Fruit fly (Drosophila melanogaster): ENCODE results near the gene CG31300.

The CG31300 gene

DNA sequence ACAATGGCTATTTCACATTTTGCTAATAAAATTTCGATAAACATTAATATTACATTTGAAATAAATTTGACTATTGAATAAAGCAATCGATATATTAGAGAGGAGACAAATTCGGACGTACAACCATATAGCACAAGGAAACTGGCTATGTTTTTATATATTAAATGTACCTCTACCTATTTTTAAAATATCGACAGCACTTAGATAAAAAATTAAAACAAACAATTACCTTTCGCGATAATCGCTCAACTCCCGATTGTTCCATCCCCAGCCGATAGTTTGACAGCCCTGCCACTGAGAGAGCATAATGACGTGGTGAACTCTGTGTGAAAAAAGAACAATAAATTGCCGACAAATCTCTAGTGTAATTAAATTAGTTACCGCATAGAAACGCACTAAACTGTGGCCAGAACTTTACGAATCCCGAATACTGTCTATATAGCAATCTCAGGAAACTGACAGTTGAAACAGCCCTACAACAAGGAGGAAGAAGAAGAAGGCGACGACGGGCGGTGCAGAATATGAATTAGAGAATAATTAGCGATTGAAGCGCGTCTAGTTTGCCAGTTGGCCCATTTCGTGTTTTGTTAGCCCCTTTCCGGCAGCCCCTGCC lies 24.7 kb upstream of the CG31300 start, which contains the start of gene CG11857 (continued):
- TF ChIP-seq NK7.1 (GFP tag; optimal IDR thresholded peaks at IDR 0.05) = peak; percentile 93
- peak; percentile 98 for TF ChIP-seq fd3F (GFP tag; optimal IDR thresholded peaks at IDR 0.05)
- TF ChIP-seq CG10209 (GFP tag; optimal IDR thresholded peaks at IDR 0.05) = peak; percentile 97
- peak; percentile 98 for TF ChIP-seq CG13775 (GFP tag; optimal IDR thresholded peaks at IDR 0.05)
- TF ChIP-seq Optix (GFP tag; IDR thresholded peaks at IDR 0.05) = peak; percentile 99
- peak; percentile 99 for TF ChIP-seq CG1602 (GFP tag; optimal IDR thresholded peaks at IDR 0.05)
- peak; percentile 91 for TF ChIP-seq ftz-f1 (GFP tag; optimal IDR thresholded peaks at IDR 0.05)
- peak; percentile 99 for TF ChIP-seq Opbp (GFP tag; IDR thresholded peaks at IDR 0.05; ENCODE audit: partially characterized antibody)
- peak; percentile 95 for TF ChIP-seq CG3838 (GFP tag; optimal IDR thresholded peaks at IDR 0.05)
- peak; percentile 83 for TF ChIP-seq Neu2 (GFP tag; optimal IDR thresholded peaks at IDR 0.05; ENCODE audit: borderline replicate concordance)
- TF ChIP-seq NC2α (GFP tag; optimal IDR thresholded peaks at IDR 0.05) = peak; percentile 90
- peak; percentile 90 for TF ChIP-seq CG18011 (GFP tag; optimal IDR thresholded peaks at IDR 0.05)
- TF ChIP-seq Sry-δ (GFP tag; optimal IDR thresholded peaks at IDR 0.05) = peak; percentile 99
- TF ChIP-seq D (optimal IDR thresholded peaks at IDR 0.05) = no peak
- peak; percentile 96 for TF ChIP-seq D (GFP tag; optimal IDR thresholded peaks at IDR 0.05)
- peak; percentile 99 for TF ChIP-seq ttk (GFP tag; IDR thresholded peaks at IDR 0.05)
- TF ChIP-seq CG34376 (GFP tag; optimal IDR thresholded peaks at IDR 0.05) = peak; percentile 97
- TF ChIP-seq cwo (GFP tag; optimal IDR thresholded peaks at IDR 0.05) = peak; percentile 90
- TF ChIP-seq CG12744 (GFP tag; optimal IDR thresholded peaks at IDR 0.05) = peak; percentile 95
- peak; percentile 92 for TF ChIP-seq her (GFP tag; optimal IDR thresholded peaks at IDR 0.05)
- TF ChIP-seq gt (GFP tag; IDR thresholded peaks at IDR 0.05) = peak; percentile 98
- no peak for TF ChIP-seq fru (optimal IDR thresholded peaks at IDR 0.05)
- no peak for TF ChIP-seq yki (optimal IDR thresholded peaks at IDR 0.05)
- peak; percentile 94 for TF ChIP-seq CG17186 (GFP tag; optimal IDR thresholded peaks at IDR 0.05)
- peak; percentile 98 for TF ChIP-seq mld (GFP tag; IDR thresholded peaks at IDR 0.05; ENCODE audit: partially characterized antibody)
- TF ChIP-seq Mes4 (GFP tag; optimal IDR thresholded peaks at IDR 0.05) = peak; percentile 94
- TF ChIP-seq CG6689 (GFP tag; IDR thresholded peaks at IDR 0.05) = peak; percentile 98
- TF ChIP-seq Fer3 (tag; optimal IDR thresholded peaks at IDR 0.05) = peak; percentile 98
- TF ChIP-seq mam (GFP tag; optimal IDR thresholded peaks at IDR 0.05) = peak; percentile 99
- peak; percentile 99 for TF ChIP-seq CG7372 (GFP tag; IDR thresholded peaks at IDR 0.05)
- TF ChIP-seq Mrtf (GFP tag; IDR thresholded peaks at IDR 0.05) = peak; percentile 99
- peak; percentile 96 for TF ChIP-seq CG3726 (GFP tag; IDR thresholded peaks at IDR 0.05)
- peak; percentile 99 for TF ChIP-seq al (GFP tag; IDR thresholded peaks at IDR 0.05)
- TF ChIP-seq CG8089 (GFP tag; optimal IDR thresholded peaks at IDR 0.05) = peak; percentile 97
- TF ChIP-seq pita (GFP tag; optimal IDR thresholded peaks at IDR 0.05) = no peak
- peak; percentile 97 for TF ChIP-seq caup (GFP tag; optimal IDR thresholded peaks at IDR 0.05; ENCODE audit: severe bottlenecking)
- peak; percentile 98 for TF ChIP-seq chinmo (GFP tag; IDR thresholded peaks at IDR 0.05; ENCODE audit: partially characterized antibody)
- TF ChIP-seq Dip3 (GFP tag; optimal IDR thresholded peaks at IDR 0.05) = peak; percentile 97
- TF ChIP-seq ac (GFP tag; optimal IDR thresholded peaks at IDR 0.05) = peak; percentile 89
- TF ChIP-seq Ravus (GFP tag; IDR thresholded peaks at IDR 0.05) = peak; percentile 95
- peak; percentile 97 for TF ChIP-seq CG8944 (GFP tag; optimal IDR thresholded peaks at IDR 0.05)
- peak; percentile 99 for TF ChIP-seq CG13624 (GFP tag; optimal IDR thresholded peaks at IDR 0.05)
- peak; percentile 99 for TF ChIP-seq MBD-R2 (GFP tag; IDR thresholded peaks at IDR 0.05)
- TF ChIP-seq CG32532 (GFP tag; IDR thresholded peaks at IDR 0.05) = peak; percentile 99
- TF ChIP-seq HHEX (GFP tag; optimal IDR thresholded peaks at IDR 0.05) = peak; percentile 96
- TF ChIP-seq otp (GFP tag; IDR thresholded peaks at IDR 0.05) = peak; percentile 97
- TF ChIP-seq cg (GFP tag; optimal IDR thresholded peaks at IDR 0.05) = no peak
- TF ChIP-seq dysf (GFP tag; IDR thresholded peaks at IDR 0.05) = peak; percentile 99
- TF ChIP-seq CG14710 (tag; optimal IDR thresholded peaks at IDR 0.05) = peak; percentile 98
- peak; percentile 90 for TF ChIP-seq CG17912 (GFP tag; optimal IDR thresholded peaks at IDR 0.05)
- TF ChIP-seq Atf3 (GFP tag; optimal IDR thresholded peaks at IDR 0.05) = peak; percentile 98
